Fruit fly (Drosophila melanogaster) whole organism, pupa: ENCODE measurements around the gene CG34408.

Experiments used
- CG17806 ChIP-seq: fragments of 200-800 bp; sonication (Bioruptor generic); optimal IDR thresholded peaks from 2 replicates; lab custom pipeline; 2018; ENCODE audit warnings: missing biosample characterization, mild to moderate bottlenecking, missing genetic modification characterization, moderate library complexity
- CG32121 ChIP-seq: fragments of 200-800 bp; sonication (Bioruptor generic); IDR thresholded peaks from 2 replicates; pipeline ENCODE4 v1.3.6; 2022; ENCODE audit warnings: missing biosample characterization, missing genetic modification characterization
- CG34367 ChIP-seq: fragments of 200-800 bp; sonication (Bioruptor generic); optimal IDR thresholded peaks from 2 replicates; lab custom pipeline; 2018; ENCODE audit warnings: missing biosample characterization, mild to moderate bottlenecking, missing genetic modification characterization
- EcR ChIP-seq: fragments of 200-800 bp; sonication (Bioruptor generic); optimal IDR thresholded peaks from 3 replicates; lab custom pipeline; 2019; ENCODE audit warnings: missing biosample characterization, missing genetic modification characterization, mild to moderate bottlenecking, moderate library complexity, missing genetic modification reagents
- Ets98B ChIP-seq: fragments of 200-800 bp; sonication (Bioruptor generic); IDR thresholded peaks from 2 replicates; pipeline ENCODE4 v1.3.6; 2022; ENCODE audit warnings: missing biosample characterization, missing genetic modification characterization
- Pif1A ChIP-seq: fragments of 200-800 bp; sonication (Bioruptor generic); optimal IDR thresholded peaks from 3 replicates; lab custom pipeline; 2016; ENCODE audit warnings: missing biosample characterization, missing genetic modification characterization
- Pif1B ChIP-seq: fragments of 200-800 bp; sonication (Bioruptor generic); optimal IDR thresholded peaks from 3 replicates; lab custom pipeline; 2016; ENCODE audit warnings: missing biosample characterization, missing genetic modification characterization

DNA sequence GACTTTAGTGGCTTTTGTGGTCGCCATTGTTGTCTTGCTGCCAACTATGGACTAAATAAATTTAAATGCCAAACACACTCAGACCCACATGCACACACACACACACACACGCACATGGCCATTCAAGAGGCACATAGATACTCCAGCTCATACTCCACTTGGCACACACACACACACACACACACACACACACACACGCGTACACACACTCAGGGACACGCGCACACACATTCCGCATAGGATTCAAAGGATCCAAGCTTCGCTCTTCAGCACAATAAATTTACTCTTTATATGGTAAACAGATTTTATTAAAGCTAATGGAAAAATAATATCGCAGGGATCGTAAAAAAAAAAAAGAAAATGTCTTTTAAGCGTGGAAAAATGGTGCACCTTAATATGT is 37.0 kb upstream of the CG34408 start:
- no peak for TF ChIP-seq Pif1A (GFP tag; lab: Kevin White, UChicago)
- no peak for TF ChIP-seq Pif1B (GFP tag; lab: Kevin White, UChicago)
- TF ChIP-seq Ets98B, result no peak
- no peak for TF ChIP-seq EcR (GFP tag; lab: Kevin White, UChicago)
- no peak for TF ChIP-seq CG34367 (tag; lab: Kevin White, UChicago)
- TF ChIP-seq CG17806 (tag; lab: Kevin White, UChicago), result no peak
- no peak for TF ChIP-seq CG32121 (GFP tag; lab: Robert Waterston, UW)
